Worm (Caenorhabditis elegans) whole organism, L2 larva: ENCODE data around the gene F19C7.2.

Source experiments
- aly-2 ChIP-seq: fragments of 150-350 bp; optimal IDR thresholded peaks from 2 replicates; lab custom pipeline; 2014; ENCODE audit warnings: missing biosample characterization, missing genetic modification characterization
- ama-1 ChIP-seq: fragments of 150-350 bp; optimal IDR thresholded peaks from 2 replicates; lab custom pipeline; 2018; ENCODE audit warnings: inconsistent platforms
- ceh-82 ChIP-seq: fragments of 150-350 bp; optimal IDR thresholded peaks from 2 replicates; lab custom pipeline; 2014; ENCODE audit warnings: missing biosample characterization, missing genetic modification characterization
- elt-3 ChIP-seq: sonication (generic microtip); optimal IDR thresholded peaks from 2 replicates; lab custom pipeline; 2017; ENCODE audit warnings: missing biosample characterization, missing genetic modification characterization
- fos-1 ChIP-seq: fragments of 150-350 bp; optimal IDR thresholded peaks from 2 replicates; lab custom pipeline; 2014; ENCODE audit warnings: missing biosample characterization, missing genetic modification characterization
- lin-11 ChIP-seq: fragments of 150-350 bp; sonication (generic microtip); optimal IDR thresholded peaks from 2 replicates; lab custom pipeline; 2014; ENCODE audit warnings: missing biosample characterization, missing genetic modification characterization, inconsistent platforms, mixed read lengths
- mab-5 ChIP-seq: fragments of 150-350 bp; optimal IDR thresholded peaks from 2 replicates; lab custom pipeline; 2014; ENCODE audit warnings: missing biosample characterization, missing genetic modification characterization
- nhr-11 ChIP-seq: fragments of 150-350 bp; optimal IDR thresholded peaks from 2 replicates; lab custom pipeline; 2014; ENCODE audit warnings: missing biosample characterization, missing genetic modification characterization
- nhr-23 ChIP-seq: fragments of 150-350 bp; optimal IDR thresholded peaks from 2 replicates; lab custom pipeline; 2014; ENCODE audit warnings: missing biosample characterization, missing genetic modification reagents, missing genetic modification characterization
- unc-62 ChIP-seq: fragments of 150-350 bp; optimal IDR thresholded peaks from 2 replicates; lab custom pipeline; 2014; ENCODE audit warnings: missing biosample characterization, missing genetic modification reagents, missing genetic modification characterization
- zag-1 ChIP-seq: fragments of 150-350 bp; optimal IDR thresholded peaks from 2 replicates; lab custom pipeline; 2014; ENCODE audit warnings: missing biosample characterization, missing genetic modification characterization

DNA sequence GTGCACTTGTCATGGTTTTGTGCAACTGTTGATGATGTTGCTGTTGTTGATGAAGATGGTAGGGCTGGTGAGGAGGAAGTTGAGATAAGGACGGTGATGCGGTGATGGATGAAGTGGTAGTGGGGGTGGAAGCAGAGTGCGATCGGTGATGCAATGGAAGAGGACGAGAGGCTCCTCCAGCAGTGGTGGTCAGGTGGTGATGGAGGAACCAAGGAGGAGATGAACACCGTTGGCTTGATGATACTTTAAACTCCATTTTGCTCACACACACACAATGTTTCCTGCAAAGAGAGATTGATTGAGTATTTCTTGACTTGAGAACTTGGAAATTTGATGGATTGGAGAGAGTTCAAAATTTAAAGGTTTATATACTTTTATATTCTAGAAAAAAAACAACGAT, 38.1 kb downstream of the F19C7.2 start, which contains the start of gene F19C7.8:
- TF ChIP-seq unc-62 (no peak), ama-1 (lab: Kevin White, UChicago) (no peak), ceh-82 (tag; lab: Kevin White, UChicago) (no peak), mab-5 (tag; lab: Kevin White, UChicago) (no peak), zag-1 (tag; lab: Kevin White, UChicago) (no peak), fos-1 (tag; lab: Kevin White, UChicago) (no peak), nhr-11 (tag; lab: Kevin White, UChicago) (no peak), nhr-23 (no peak), lin-11 (tag; lab: Kevin White, UChicago) (no peak), elt-3 (tag; lab: Kevin White, UChicago) (no peak), aly-2 (tag; lab: Kevin White, UChicago) (no peak)
